Worm (Caenorhabditis elegans) whole organism, L4 larva: Measurements from ENCODE around the gene W02B3.4.

Source experiments
- F10B5.3 ChIP-seq: sonication (generic microtip); optimal IDR thresholded peaks from 2 replicates; lab custom pipeline; 2016; ENCODE audit warnings: mild to moderate bottlenecking, missing genetic modification characterization, missing compliant biosample characterization
- F37D6.2 ChIP-seq: sonication (generic microtip); optimal IDR thresholded peaks from 2 replicates; lab custom pipeline; 2016; ENCODE audit warnings: mild to moderate bottlenecking, missing genetic modification characterization, missing compliant biosample characterization
- T26A8.4 ChIP-seq: fragments of 200-800 bp; sonication (Bioruptor generic); IDR thresholded peaks from 2 replicates; pipeline ENCODE4 v1.3.6; 2022; ENCODE audit warnings: missing genetic modification characterization, missing compliant biosample characterization
- Y5F2A.4 ChIP-seq: fragments of 200-800 bp; sonication (Bioruptor generic); optimal IDR thresholded peaks from 2 replicates; lab custom pipeline; 2018; ENCODE audit warnings: mild to moderate bottlenecking, missing genetic modification characterization, missing compliant biosample characterization
- Y75B8A.6 ChIP-seq: fragments of 200-800 bp; sonication (Bioruptor generic); IDR thresholded peaks from 2 replicates; pipeline ENCODE4 v1.3.6; 2022; ENCODE audit warnings: missing genetic modification reagents, missing genetic modification characterization, missing compliant biosample characterization
- aha-1 ChIP-seq: fragments of 150-350 bp; peaks from one replicate; lab custom pipeline; 2014; ENCODE audit warnings: missing biosample characterization, missing genetic modification characterization
- daf-8 ChIP-seq: fragments of 200-800 bp; sonication (Bioruptor generic); IDR thresholded peaks from 2 replicates; pipeline ENCODE4 v1.3.6; 2022; ENCODE audit warnings: missing genetic modification characterization, missing compliant biosample characterization
- dmd-6 ChIP-seq: fragments of 200-800 bp; sonication (Bioruptor generic); IDR thresholded peaks from 2 replicates; pipeline ENCODE4 v1.3.6; 2022; ENCODE audit warnings: missing genetic modification reagents, missing genetic modification characterization, missing compliant biosample characterization
- dmd-8 ChIP-seq: fragments of 200-800 bp; sonication (Bioruptor generic); IDR thresholded peaks from 2 replicates; pipeline ENCODE4 v1.3.6; 2022; ENCODE audit warnings: missing genetic modification characterization, missing compliant biosample characterization
- dpl-1 ChIP-seq: fragments of 150-350 bp; optimal IDR thresholded peaks from 2 replicates; lab custom pipeline; 2014; ENCODE audit warnings: missing biosample characterization, missing genetic modification reagents, missing genetic modification characterization
- dve-1 ChIP-seq: sonication (generic microtip); optimal IDR thresholded peaks from 2 replicates; lab custom pipeline; 2017; ENCODE audit warnings: antibody characterized with exemption, mild to moderate bottlenecking, missing genetic modification characterization, missing compliant biosample characterization; ENCODE audit not compliant: insufficient read depth
- egl-43 ChIP-seq: fragments of 200-800 bp; sonication (Bioruptor generic); IDR thresholded peaks from 2 replicates; pipeline ENCODE4 v1.3.6; 2022; ENCODE audit warnings: missing genetic modification reagents, missing genetic modification characterization, missing compliant biosample characterization
- fkh-10 ChIP-seq: fragments of 150-350 bp; optimal IDR thresholded peaks from 2 replicates; lab custom pipeline; 2014; ENCODE audit warnings: missing biosample characterization, missing genetic modification reagents, missing genetic modification characterization
- hlh-11 ChIP-seq: fragments of 200-800 bp; sonication (Bioruptor generic); optimal IDR thresholded peaks from 2 replicates; lab custom pipeline; 2018; ENCODE audit warnings: mild to moderate bottlenecking, missing genetic modification characterization, missing compliant biosample characterization
- lin-15B ChIP-seq: fragments of 150-350 bp; sonication (generic microtip); optimal IDR thresholded peaks from 3 replicates; lab custom pipeline; 2014; ENCODE audit warnings: missing biosample characterization, missing genetic modification characterization
- lin-39 ChIP-seq: fragments of 150-350 bp; optimal IDR thresholded peaks from 2 replicates; lab custom pipeline; 2014; ENCODE audit warnings: missing biosample characterization, missing genetic modification reagents, missing genetic modification characterization
- lsy-2 ChIP-seq, 2 experiments: fragments of 150-350 bp in 1 of 2; sonication (generic microtip) in 1 of 2; optimal IDR thresholded peaks; 2 replicates each; lab custom pipeline; 2014 to 2017; ENCODE audit warnings: missing biosample characterization in 2 of 2, missing genetic modification characterization in 2 of 2
- madf-5 ChIP-seq, 2 experiments: fragments of 200-800 bp; sonication (Bioruptor generic); IDR thresholded peaks; 2 replicates each; pipeline ENCODE4 v1.3.6; 2022; ENCODE audit warnings: missing compliant biosample characterization in 2 of 2, missing genetic modification characterization in 2 of 2
- mep-1 ChIP-seq: fragments of 150-350 bp; sonication (generic microtip); optimal IDR thresholded peaks from 3 replicates; lab custom pipeline; 2014; ENCODE audit warnings: missing biosample characterization, missing genetic modification characterization
- mxl-3 ChIP-seq: fragments of 200-800 bp; sonication (Bioruptor generic); optimal IDR thresholded peaks from 2 replicates; lab custom pipeline; 2018; ENCODE audit warnings: mild to moderate bottlenecking, missing genetic modification characterization, missing compliant biosample characterization
- nhr-111 ChIP-seq: fragments of 200-800 bp; sonication (Bioruptor generic); optimal IDR thresholded peaks from 2 replicates; lab custom pipeline; 2018; ENCODE audit warnings: mild to moderate bottlenecking, missing genetic modification characterization, missing compliant biosample characterization
- nhr-25 ChIP-seq: sonication (generic microtip); optimal IDR thresholded peaks from 2 replicates; lab custom pipeline; 2017; ENCODE audit warnings: missing genetic modification characterization, mild to moderate bottlenecking, missing compliant biosample characterization, antibody characterized with exemption, moderate library complexity, borderline replicate concordance; ENCODE audit not compliant: insufficient read depth
- nhr-28 ChIP-seq: fragments of 150-350 bp; optimal IDR thresholded peaks from 2 replicates; lab custom pipeline; 2014; ENCODE audit warnings: missing biosample characterization, missing genetic modification characterization
- nhr-42 ChIP-seq: fragments of 200-800 bp; sonication (Bioruptor generic); IDR thresholded peaks from 2 replicates; pipeline ENCODE4 v1.3.6; 2022; ENCODE audit warnings: missing genetic modification characterization, missing compliant biosample characterization
- nhr-6 ChIP-seq: fragments of 150-350 bp; optimal IDR thresholded peaks from 2 replicates; lab custom pipeline; 2014; ENCODE audit warnings: missing biosample characterization, missing genetic modification characterization
- sdz-12 ChIP-seq: fragments of 200-800 bp; sonication (Bioruptor generic); optimal IDR thresholded peaks from 2 replicates; lab custom pipeline; 2018; ENCODE audit warnings: mild to moderate bottlenecking, missing genetic modification characterization, missing compliant biosample characterization
- set-16 ChIP-seq: fragments of 200-800 bp; sonication (Bioruptor generic); IDR thresholded peaks from 2 replicates; pipeline ENCODE4 v1.3.6; 2022; ENCODE audit warnings: missing genetic modification reagents, missing genetic modification characterization, missing compliant biosample characterization
- spr-1 ChIP-seq: sonication (generic microtip); optimal IDR thresholded peaks from 2 replicates; lab custom pipeline; 2016; ENCODE audit warnings: mild to moderate bottlenecking, missing genetic modification characterization, missing compliant biosample characterization
- unc-62 ChIP-seq, 3 experiments: fragments of 150-350 bp in 1 of 3; sonication (generic microtip); optimal IDR thresholded peaks in 2 of 3; peaks in 1 of 3; 1 replicate in 1 of 3; 2 replicates in 2 of 3; lab custom pipeline; 2014 to 2017; ENCODE audit warnings: missing biosample characterization in 3 of 3, missing genetic modification characterization in 3 of 3, missing genetic modification reagents in 3 of 3, missing genotype in 1 of 3
- vab-7 ChIP-seq: fragments of 200-800 bp; sonication (Bioruptor generic); IDR thresholded peaks from 2 replicates; pipeline ENCODE4 v1.3.6; 2022; ENCODE audit warnings: missing genetic modification reagents, missing genetic modification characterization, missing compliant biosample characterization
- zfp-3 ChIP-seq: fragments of 200-800 bp; sonication (Bioruptor generic); conservative IDR thresholded peaks from 2 replicates; pipeline ENCODE4 v1.3.6; 2022; ENCODE audit warnings: missing genetic modification reagents, missing genetic modification characterization, missing compliant biosample characterization
- zip-11 ChIP-seq: fragments of 200-800 bp; sonication (Bioruptor generic); IDR thresholded peaks from 2 replicates; pipeline ENCODE4 v1.3.6; 2022; ENCODE audit warnings: missing genetic modification characterization, missing compliant biosample characterization

W02B3.4 gene

DNA sequence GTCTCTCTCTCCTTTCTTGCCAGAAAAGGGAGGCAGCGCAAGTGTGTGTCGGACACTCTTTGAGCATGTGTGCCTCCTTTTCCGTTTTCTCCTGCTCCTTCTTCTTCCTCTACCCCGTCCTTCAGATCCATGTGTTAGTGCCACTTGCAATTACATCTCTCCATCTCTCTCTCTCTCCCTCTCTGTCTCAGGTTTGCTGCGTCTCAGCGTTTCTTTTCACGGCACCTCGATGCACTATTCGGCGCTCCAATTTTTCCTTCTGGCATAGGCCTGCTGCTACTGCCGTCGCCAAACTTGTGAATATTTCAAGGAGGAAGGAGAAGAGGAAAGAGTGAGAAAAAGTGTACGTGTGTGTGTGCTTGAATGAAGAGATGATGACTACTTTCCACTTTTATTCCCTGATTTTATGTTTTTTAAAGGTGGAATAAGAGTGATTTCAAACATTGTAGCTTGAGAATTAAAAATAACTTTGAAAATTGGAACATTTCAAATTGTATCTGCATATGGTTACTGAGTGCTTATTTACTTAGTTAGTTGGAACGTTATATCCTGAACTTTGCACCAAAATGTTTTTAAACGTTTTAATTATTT is 14.8 kb downstream of the W02B3.4 start, which contains the start of gene W02B3.3 (continued):
- TF ChIP-seq F37D6.2 (tag; lab: Kevin White, UChicago) (peak; percentile 47), nhr-111 (GFP tag; lab: Kevin White, UChicago) (no peak), aha-1 (peak; percentile 97), spr-1 (tag; lab: Kevin White, UChicago) (no peak), madf-5 (GFP tag; IDR thresholded peaks at IDR 0.05; lab: Robert Waterston, UW) (no peak), T26A8.4 (no peak), dve-1 (tag; lab: Kevin White, UChicago) (no peak), lin-39 (tag; lab: Kevin White, UChicago) (no peak), zip-11 (no peak), mep-1 (tag; lab: Kevin White, UChicago) (peak; percentile 79), Y75B8A.6 (no peak), daf-8 (GFP tag; lab: Robert Waterston, UW) (no peak), fkh-10 (GFP tag; lab: Kevin White, UChicago) (peak; percentile 84), dmd-6 (GFP tag; lab: Robert Waterston, UW) (peak; percentile 26; the same call in 1 of the 2 replicates), hlh-11 (tag; lab: Kevin White, UChicago) (peak; percentile 31), sdz-12 (GFP tag; lab: Kevin White, UChicago) (no peak), mxl-3 (GFP tag; lab: Kevin White, UChicago) (peak; percentile 0), nhr-42 (no peak), lin-15B (tag; lab: Kevin White, UChicago) (no peak), nhr-6 (tag; lab: Kevin White, UChicago) (no peak), egl-43 (GFP tag; lab: Robert Waterston, UW) (peak; percentile 57; the same call in 1 of the 2 replicates), lsy-2 (tag; optimal IDR thresholded peaks at IDR 0.05; lab: Kevin White, UChicago) (peak; percentile 34 to 73)

DNA sequence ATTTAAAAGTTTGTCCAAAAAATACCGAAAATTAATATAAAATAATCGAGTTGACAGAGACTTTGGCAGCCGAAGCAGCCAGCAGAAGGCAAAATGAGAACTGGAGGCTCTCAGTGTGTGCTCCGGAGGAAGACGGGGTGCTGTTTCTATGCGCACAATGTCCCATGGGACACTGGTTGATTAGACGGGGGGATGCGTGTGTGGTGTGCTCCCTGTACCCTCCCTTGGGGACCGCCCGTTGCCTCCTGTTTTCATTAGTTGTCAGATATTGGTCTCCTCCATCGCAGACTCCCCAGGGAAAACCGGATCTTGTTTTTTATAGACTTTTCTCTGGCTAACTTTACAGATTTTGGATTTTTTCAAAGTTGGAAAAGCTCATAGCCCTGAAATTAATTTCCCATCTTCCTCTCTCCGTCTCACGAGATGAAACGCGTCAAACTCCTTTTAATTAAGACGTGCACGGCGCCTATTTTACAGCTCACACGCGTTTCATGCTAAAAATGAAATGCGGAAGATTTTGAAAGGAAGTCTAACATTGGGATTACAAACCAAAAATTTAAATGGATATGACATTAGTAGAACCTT is 18.0 kb downstream of the W02B3.4 start, which contains the start of gene C09F5.3:
Gene C09F5.3, minus strand, starts transcription at position 94 of the 585 bp plus-strand sequence.
- peak; percentile 66 for TF ChIP-seq aha-1
- TF ChIP-seq Y5F2A.4 (GFP tag; lab: Kevin White, UChicago) = no peak
- TF ChIP-seq vab-7 (GFP tag; lab: Robert Waterston, UW) = 0 out of 2 replicates have a peak, but pooled peaks have one; percentile 20
- 0 out of 2 replicates have a peak, but pooled peaks have one; percentile 21 for TF ChIP-seq set-16 (GFP tag; lab: Robert Waterston, UW)
- no peak for TF ChIP-seq dpl-1

- TF ChIP-seq dmd-8 (GFP tag; lab: Robert Waterston, UW) (no peak), nhr-28 (tag; lab: Kevin White, UChicago) (peak; percentile 50)
Measured at ce11 chrIII:658357-658756, 24.9 kb downstream of the W02B3.4 start, which contains the start of gene C09F5.1. Gene C09F5.1 (plus strand): TSS chrIII:658709.

DNA sequence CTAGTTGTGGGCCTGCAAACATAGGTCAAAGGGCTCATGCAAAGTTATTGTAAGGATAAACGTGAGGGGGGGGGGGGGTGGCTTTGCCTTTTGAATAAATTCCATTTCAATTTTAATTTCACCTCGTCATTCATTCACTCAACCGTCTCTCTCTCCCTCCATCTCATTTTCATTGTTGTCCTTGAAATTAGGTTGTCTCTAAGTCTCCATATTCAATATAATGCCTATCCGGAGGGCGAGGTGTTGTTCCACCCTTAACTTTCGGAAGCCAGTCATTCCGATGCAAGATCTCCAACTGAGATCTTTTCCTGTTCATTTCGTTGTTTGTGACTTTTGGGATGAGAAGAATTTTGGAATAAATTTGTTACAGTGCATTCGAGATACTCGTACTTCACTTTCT is 26.0 kb downstream of the W02B3.4 start:
- peak; percentile 23 for TF ChIP-seq nhr-25 (tag; lab: Kevin White, UChicago)
- peak in 1 of 2 experiments; percentile 76 for TF ChIP-seq unc-62 (GFP tag; optimal IDR thresholded peaks at IDR 0.05 in 1 of 2; lab: Kevin White, UChicago)
- TF ChIP-seq unc-62 (tag; optimal IDR thresholded peaks at IDR 0.05; lab: Kevin White, UChicago) = no peak
- no peak for TF ChIP-seq zfp-3 (GFP tag; lab: Robert Waterston, UW)
- TF ChIP-seq F10B5.3 = no peak
- TF ChIP-seq aha-1 = peak; percentile 1
